Worm (Caenorhabditis elegans) whole organism, L4/young adult: ENCODE data around the gene wdr-31.
"Not testable (repeated sequence)": the region's sequence is repeated elsewhere in the genome, so short reads cannot be mapped to it uniquely, and the experiment has no call there.

ENCODE experiments used
- W03F9.2 ChIP-seq: fragments of 150-350 bp; optimal IDR thresholded peaks from 2 replicates; lab custom pipeline; 2014; ENCODE audit warnings: missing biosample characterization, missing genetic modification characterization
- dao-5 ChIP-seq: sonication (generic microtip); optimal IDR thresholded peaks from 2 replicates; lab custom pipeline; 2016; ENCODE audit warnings: missing genotype, missing genetic modification characterization, moderate library complexity, missing compliant biosample characterization
- him-1 ChIP-seq: sonication (generic microtip); optimal IDR thresholded peaks from 2 replicates; lab custom pipeline; 2016; ENCODE audit warnings: missing genotype, missing genetic modification reagents, missing genetic modification characterization, missing compliant biosample characterization

wdr-31 gene

DNA sequence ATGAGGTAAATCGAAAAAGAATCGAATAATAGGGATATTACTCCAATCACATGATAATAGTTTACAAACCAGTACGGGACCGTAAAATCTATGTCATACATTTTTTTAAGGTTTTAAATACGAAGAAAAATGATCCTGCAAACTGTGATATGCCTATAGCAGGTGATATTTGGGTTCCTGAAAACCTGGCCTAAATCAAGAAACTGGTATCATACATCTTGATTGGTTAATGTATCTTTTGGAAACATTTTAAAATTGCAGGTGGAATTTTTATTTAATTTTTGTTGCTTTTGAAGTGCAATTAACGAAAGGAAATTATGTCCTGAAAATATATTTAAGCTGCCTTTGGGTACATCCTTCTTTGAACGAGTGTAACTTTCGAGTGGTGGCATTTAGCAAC lies 34.9 kb downstream of the wdr-31 start, which contains the start of gene sri-61:
TSS of gene sri-61 (minus strand) at position 101 of the 400 bp plus-strand sequence.
- TF ChIP-seq dao-5 (tag; lab: Kevin White, UChicago) (no peak), W03F9.2 (no peak), him-1 (tag; lab: Kevin White, UChicago) (no peak)

DNA sequence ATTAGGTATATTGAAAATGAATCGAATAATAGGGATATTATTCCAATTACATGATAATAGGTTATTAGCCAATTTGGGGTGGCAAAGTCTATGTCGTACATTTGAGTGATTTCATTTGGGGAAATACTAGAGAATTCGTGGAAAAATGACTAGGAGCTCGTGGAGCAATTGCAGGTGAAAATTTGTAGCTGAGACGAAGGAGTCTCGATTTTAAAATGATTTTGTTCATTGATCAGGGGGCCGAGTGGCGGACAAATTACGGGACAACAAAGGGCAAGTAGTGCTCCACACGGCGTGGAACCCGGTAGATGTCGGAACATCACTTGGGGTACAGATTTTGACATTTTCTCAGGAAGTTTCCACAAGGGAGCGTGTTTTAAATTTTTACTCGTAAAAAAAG lies 36.7 kb downstream of the wdr-31 start, which contains the start of gene sri-62:
TSS of gene sri-62 (minus strand) at position 101 of the 400 bp plus-strand sequence.
- no peak for TF ChIP-seq him-1 (tag; lab: Kevin White, UChicago)
- no peak for TF ChIP-seq dao-5 (tag; lab: Kevin White, UChicago)
- no peak for TF ChIP-seq W03F9.2

- TF ChIP-seq dao-5 (tag; lab: Kevin White, UChicago) (no peak), him-1 (tag; lab: Kevin White, UChicago) (no peak), W03F9.2 (no peak)
Measured at ce11 chrII:2695079-2695478, 40.0 kb downstream of the wdr-31 start.

ce11 chrII:2692476-2692875 lies 42.6 kb downstream of the wdr-31 start, which contains the start of gene set-11:
TSS of gene set-11 (minus strand) at chrII:2692576.
- TF ChIP-seq W03F9.2: no peak
- TF ChIP-seq him-1 (tag; lab: Kevin White, UChicago): no peak
- TF ChIP-seq dao-5 (tag; lab: Kevin White, UChicago): no peak

ce11 chrII:2690080-2690479 lies 45.0 kb downstream of the wdr-31 start, which contains the start of gene nspf-3:
TSS of gene nspf-3 (minus strand) at chrII:2690180.
- TF ChIP-seq him-1 (tag; lab: Kevin White, UChicago) (no peak), dao-5 (tag; lab: Kevin White, UChicago) (no peak), W03F9.2 (no peak)

DNA sequence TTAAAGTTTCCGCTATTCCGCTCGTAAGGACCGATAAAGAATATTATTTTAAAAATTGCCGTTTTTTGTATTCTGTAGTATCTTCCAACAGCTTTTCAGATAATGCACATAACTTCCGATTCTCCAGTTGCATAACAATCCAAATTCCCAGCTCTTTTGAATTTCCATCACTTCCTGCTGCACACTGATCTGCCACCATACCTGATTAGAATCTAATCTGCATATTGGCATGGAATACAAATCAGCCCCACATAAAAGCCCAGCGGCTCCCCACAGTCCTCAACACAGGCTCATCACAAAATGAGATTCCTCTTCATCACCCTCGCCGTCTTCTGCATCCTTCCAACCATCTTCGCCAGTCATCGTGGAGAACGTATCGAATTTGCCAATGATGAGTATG lies 46.5 kb downstream of the wdr-31 start, which contains the start of gene nspf-2:
TSS of gene nspf-2 (plus strand) at position 301 of the 400 bp plus-strand sequence.
- not testable (repeated sequence) for TF ChIP-seq dao-5 (tag; lab: Kevin White, UChicago); W03F9.2; him-1 (tag; lab: Kevin White, UChicago)

- TF ChIP-seq W03F9.2: no peak
- no peak for TF ChIP-seq him-1 (tag; lab: Kevin White, UChicago)
- no peak for TF ChIP-seq dao-5 (tag; lab: Kevin White, UChicago)
Measured at ce11 chrII:2686985-2687675, 48.0 kb downstream of the wdr-31 start, which contains the start of the genes sup-9 and nspf-1. TSS of gene sup-9 (minus strand) at chrII:2687027. TSS of gene nspf-1 (plus strand) at chrII:2687625.

DNA sequence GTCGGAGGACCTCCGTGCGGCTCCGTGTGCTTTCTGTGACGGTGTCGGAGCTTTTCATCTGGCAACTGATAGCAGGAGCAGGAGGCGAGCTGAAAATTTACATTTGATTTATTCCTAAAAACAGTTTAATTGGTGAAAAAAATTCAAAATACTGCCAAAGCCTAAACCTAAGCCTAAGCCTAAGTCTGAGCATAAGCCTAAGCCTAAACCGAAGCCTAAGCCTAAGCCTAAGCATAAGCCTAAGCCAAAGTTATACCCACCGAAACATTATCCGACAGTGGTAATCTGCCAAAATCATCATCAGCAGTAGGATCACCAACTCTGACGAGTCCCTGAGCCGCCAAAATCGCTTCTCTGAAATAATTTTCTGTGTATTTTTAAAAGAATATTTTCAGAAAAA lies 50.3 kb downstream of the wdr-31 start:
- TF ChIP-seq dao-5 (tag; lab: Kevin White, UChicago): no peak
- no peak for TF ChIP-seq him-1 (tag; lab: Kevin White, UChicago)
- no peak for TF ChIP-seq W03F9.2

- TF ChIP-seq dao-5 (tag; lab: Kevin White, UChicago) (no peak), him-1 (tag; lab: Kevin White, UChicago) (no peak), W03F9.2 (no peak)
Measured at ce11 chrII:2684208-2684607, 50.9 kb downstream of the wdr-31 start, which contains the start of gene ceh-87. TSS of gene ceh-87 (minus strand) at chrII:2684308.

ce11 chrII:2681118-2681517 lies 54.0 kb downstream of the wdr-31 start, which contains the start of gene F34D6.1:
TSS of gene F34D6.1 (minus strand) at chrII:2681218.
- TF ChIP-seq dao-5 (tag; lab: Kevin White, UChicago) (no peak), him-1 (tag; lab: Kevin White, UChicago) (no peak), W03F9.2 (no peak)
